Fruit fly (Drosophila melanogaster) whole organism, embryonic: ENCODE data around the gene Sfp33A1.

Experiments used
- ATbp ChIP-seq: fragments of 200-800 bp; sonication (Bioruptor generic); optimal IDR thresholded peaks from 2 replicates; lab custom pipeline; 2017; ENCODE audit warnings: missing biosample characterization, mild to moderate bottlenecking, missing genetic modification characterization, missing genetic modification reagents
- Asciz ChIP-seq: fragments of 200-800 bp; sonication (Bioruptor generic); optimal IDR thresholded peaks from 2 replicates; lab custom pipeline; 2017; ENCODE audit warnings: missing biosample characterization, mild to moderate bottlenecking, missing genetic modification characterization, missing genetic modification reagents
- B-H2 ChIP-seq: fragments of 200-800 bp; sonication (Bioruptor generic); optimal IDR thresholded peaks from 2 replicates; lab custom pipeline; 2018; ENCODE audit warnings: missing biosample characterization, mild to moderate bottlenecking, missing genetic modification characterization
- CG10147 ChIP-seq: fragments of 200-800 bp; sonication (Bioruptor generic); optimal IDR thresholded peaks from 2 replicates; lab custom pipeline; 2019; ENCODE audit warnings: missing biosample characterization, mild to moderate bottlenecking, missing genetic modification characterization, moderate library complexity
- CG10543 ChIP-seq: fragments of 200-800 bp; sonication (Bioruptor generic); optimal IDR thresholded peaks from 3 replicates; lab custom pipeline; 2017; ENCODE audit warnings: missing biosample characterization, mild to moderate bottlenecking, missing genetic modification characterization, moderate library complexity
- CG11695 ChIP-seq: fragments of 200-800 bp; sonication (Bioruptor generic); IDR thresholded peaks from 3 replicates; pipeline ENCODE4 v1.3.6; 2022; ENCODE audit warnings: missing biosample characterization, missing genetic modification characterization
- CG13424 ChIP-seq: fragments of 200-800 bp; sonication (Bioruptor generic); optimal IDR thresholded peaks from 2 replicates; lab custom pipeline; 2019; ENCODE audit warnings: missing biosample characterization, mild to moderate bottlenecking, missing genetic modification characterization, moderate library complexity
- CG13775 ChIP-seq: fragments of 200-800 bp; sonication (Bioruptor generic); optimal IDR thresholded peaks from 3 replicates; lab custom pipeline; 2017; ENCODE audit warnings: missing biosample characterization, mild to moderate bottlenecking, missing genetic modification characterization
- CG15269 ChIP-seq: fragments of 200-800 bp; sonication (Bioruptor generic); optimal IDR thresholded peaks from 2 replicates; lab custom pipeline; 2018; ENCODE audit warnings: missing biosample characterization, mild to moderate bottlenecking, missing genetic modification characterization, moderate library complexity
- CG15601 ChIP-seq: fragments of 200-800 bp; sonication (Bioruptor generic); optimal IDR thresholded peaks from 3 replicates; lab custom pipeline; 2019; ENCODE audit warnings: missing biosample characterization, mild to moderate bottlenecking, missing genetic modification characterization, moderate library complexity
- CG1603 ChIP-seq: fragments of 200-800 bp; sonication (Bioruptor generic); optimal IDR thresholded peaks from 2 replicates; lab custom pipeline; 2019; ENCODE audit warnings: missing biosample characterization, mild to moderate bottlenecking, missing genetic modification characterization, moderate library complexity
- CG2678 ChIP-seq: fragments of 200-800 bp; sonication (Bioruptor generic); optimal IDR thresholded peaks from 3 replicates; lab custom pipeline; 2019; ENCODE audit warnings: missing biosample characterization, mild to moderate bottlenecking, missing genetic modification characterization, moderate library complexity
- CG2712 ChIP-seq: fragments of 200-800 bp; optimal IDR thresholded peaks from 3 replicates; lab custom pipeline; 2019; ENCODE audit warnings: missing biosample characterization, mild to moderate bottlenecking, missing genetic modification characterization, moderate library complexity
- CG3163 ChIP-seq: fragments of 200-800 bp; sonication (Bioruptor generic); optimal IDR thresholded peaks from 3 replicates; lab custom pipeline; 2016; ENCODE audit warnings: missing biosample characterization, missing genetic modification characterization
- CG3281 ChIP-seq: fragments of 200-800 bp; sonication (Bioruptor generic); optimal IDR thresholded peaks from 3 replicates; lab custom pipeline; 2017; ENCODE audit warnings: missing biosample characterization, mild to moderate bottlenecking, missing genetic modification characterization
- CG5180 ChIP-seq: fragments of 200-800 bp; sonication (Bioruptor generic); optimal IDR thresholded peaks from 3 replicates; lab custom pipeline; 2017; ENCODE audit warnings: missing biosample characterization, missing genetic modification characterization, mild to moderate bottlenecking, moderate library complexity, missing genetic modification reagents
- CG6254 ChIP-seq: fragments of 200-800 bp; sonication (Bioruptor generic); optimal IDR thresholded peaks from 3 replicates; lab custom pipeline; 2017; ENCODE audit warnings: mild to moderate bottlenecking, missing biosample characterization, missing genetic modification reagents, missing genetic modification characterization
- CG6813 ChIP-seq: fragments of 200-800 bp; sonication (Bioruptor generic); optimal IDR thresholded peaks from 2 replicates; lab custom pipeline; 2017; ENCODE audit warnings: missing biosample characterization, missing genetic modification characterization, mild to moderate bottlenecking, moderate library complexity, missing genetic modification reagents
- CG7839 ChIP-seq: fragments of 200-800 bp; sonication (Bioruptor generic); optimal IDR thresholded peaks from 3 replicates; lab custom pipeline; 2018; ENCODE audit warnings: missing biosample characterization, mild to moderate bottlenecking, missing genetic modification characterization, moderate library complexity
- CG8388 ChIP-seq: fragments of 200-800 bp; sonication (Bioruptor generic); optimal IDR thresholded peaks from 2 replicates; lab custom pipeline; 2019; ENCODE audit warnings: missing biosample characterization, mild to moderate bottlenecking, missing genetic modification characterization, moderate library complexity
- CG8924 ChIP-seq: fragments of 200-800 bp; optimal IDR thresholded peaks from 3 replicates; lab custom pipeline; 2019; ENCODE audit warnings: missing biosample characterization, mild to moderate bottlenecking, missing genetic modification characterization, moderate library complexity
- CG9437 ChIP-seq: fragments of 200-800 bp; sonication (Bioruptor generic); optimal IDR thresholded peaks from 2 replicates; lab custom pipeline; 2018; ENCODE audit warnings: missing biosample characterization, mild to moderate bottlenecking, missing genetic modification characterization
- CG9817 ChIP-seq: fragments of 200-800 bp; sonication (Bioruptor generic); optimal IDR thresholded peaks from 2 replicates; lab custom pipeline; 2018; ENCODE audit warnings: missing biosample characterization, mild to moderate bottlenecking, missing genetic modification characterization, moderate library complexity
- Fer1 ChIP-seq: fragments of 200-800 bp; sonication (Bioruptor generic); optimal IDR thresholded peaks from 2 replicates; lab custom pipeline; 2017; ENCODE audit warnings: missing biosample characterization, mild to moderate bottlenecking, missing genetic modification characterization
- Fer2 ChIP-seq: fragments of 200-800 bp; sonication (Bioruptor generic); optimal IDR thresholded peaks from 2 replicates; lab custom pipeline; 2018; ENCODE audit warnings: missing biosample characterization, mild to moderate bottlenecking, missing genetic modification characterization, moderate library complexity
- Hand ChIP-seq: fragments of 200-800 bp; sonication (Bioruptor generic); optimal IDR thresholded peaks from 2 replicates; lab custom pipeline; 2017; ENCODE audit warnings: mild to moderate bottlenecking, missing biosample characterization, missing genetic modification reagents, missing genetic modification characterization
- Hey ChIP-seq: fragments of 200-800 bp; sonication (Bioruptor generic); optimal IDR thresholded peaks from 3 replicates; lab custom pipeline; 2018; ENCODE audit warnings: missing biosample characterization, mild to moderate bottlenecking, missing genetic modification characterization
- Hmr ChIP-seq: fragments of 200-800 bp; sonication (Bioruptor generic); optimal IDR thresholded peaks from 3 replicates; lab custom pipeline; 2017; ENCODE audit warnings: mild to moderate bottlenecking, missing biosample characterization, missing genetic modification reagents, missing genetic modification characterization
- Hr51 ChIP-seq, 2 experiments: fragments of 200-800 bp; sonication (Bioruptor generic); optimal IDR thresholded peaks; 2 replicates in 1 of 2; 3 replicates in 1 of 2; lab custom pipeline; 2016 to 2018; ENCODE audit warnings: missing biosample characterization in 2 of 2, missing genetic modification characterization in 2 of 2, mild to moderate bottlenecking in 1 of 2, moderate library complexity in 1 of 2
- MTF-1 ChIP-seq: fragments of 200-800 bp; sonication (Bioruptor generic); optimal IDR thresholded peaks from 2 replicates; lab custom pipeline; 2018; ENCODE audit warnings: missing biosample characterization, mild to moderate bottlenecking, missing genetic modification characterization, borderline replicate concordance
- Med ChIP-seq: fragments of 200-800 bp; sonication (Bioruptor generic); peaks from one replicate; lab custom pipeline; 2016; ENCODE audit warnings: missing biosample characterization, missing genetic modification characterization, mild to moderate bottlenecking, inconsistent platforms, moderate library complexity
- bab2 ChIP-seq: fragments of 200-800 bp; sonication (Bioruptor generic); optimal IDR thresholded peaks from 2 replicates; lab custom pipeline; 2016; ENCODE audit warnings: missing biosample characterization, missing genetic modification characterization
- chinmo ChIP-seq: fragments of 200-800 bp; sonication (Bioruptor generic); IDR thresholded peaks from 4 replicates; pipeline ENCODE4 v1.3.6; 2022; ENCODE audit warnings: missing biosample characterization, missing genetic modification characterization; ENCODE audit not compliant: partially characterized antibody
- dan ChIP-seq: fragments of 200-800 bp; sonication (Bioruptor generic); IDR thresholded peaks from 2 replicates; pipeline ENCODE4 v1.3.6; 2022; ENCODE audit warnings: missing biosample characterization, missing genetic modification characterization
- exex ChIP-seq: fragments of 200-800 bp; sonication (Bioruptor generic); optimal IDR thresholded peaks from 4 replicates; lab custom pipeline; 2018; ENCODE audit warnings: missing biosample characterization, mild to moderate bottlenecking, missing genetic modification characterization, moderate library complexity
- fd3F ChIP-seq: fragments of 200-800 bp; sonication (Bioruptor generic); optimal IDR thresholded peaks from 2 replicates; lab custom pipeline; 2018; ENCODE audit warnings: missing biosample characterization, mild to moderate bottlenecking, missing genetic modification characterization, moderate library complexity
- kah ChIP-seq: fragments of 200-800 bp; sonication (Bioruptor generic); optimal IDR thresholded peaks from 2 replicates; lab custom pipeline; 2018; ENCODE audit warnings: missing biosample characterization, mild to moderate bottlenecking, missing genetic modification characterization
- lov ChIP-seq, 2 experiments: fragments of 200-800 bp in 1 of 2; fragments of >200 bp in 1 of 2; sonication (Bioruptor generic) in 1 of 2; IDR thresholded peaks in 1 of 2; optimal IDR thresholded peaks in 1 of 2; 2 replicates in 1 of 2; 3 replicates in 1 of 2; pipeline versions ENCODE4 v1.3.6 to Lab custom; 2017 to 2022; ENCODE audit warnings: missing biosample characterization in 1 of 2, missing genetic modification characterization in 1 of 2
- odd ChIP-seq: fragments of 200-800 bp; sonication (Bioruptor generic); optimal IDR thresholded peaks from 2 replicates; lab custom pipeline; 2017; ENCODE audit warnings: missing biosample characterization, mild to moderate bottlenecking, missing genetic modification characterization
- p53 ChIP-seq: fragments of 200-800 bp; sonication (Bioruptor generic); optimal IDR thresholded peaks from 2 replicates; lab custom pipeline; 2016; ENCODE audit warnings: missing biosample characterization, missing genetic modification characterization
- salm ChIP-seq: fragments of 200-800 bp; sonication (Bioruptor generic); optimal IDR thresholded peaks from 2 replicates; lab custom pipeline; 2018; ENCODE audit warnings: missing biosample characterization, mild to moderate bottlenecking, missing genetic modification characterization
- schlank ChIP-seq: fragments of 200-800 bp; sonication (Bioruptor generic); optimal IDR thresholded peaks from 2 replicates; lab custom pipeline; 2018; ENCODE audit warnings: missing biosample characterization, mild to moderate bottlenecking, missing genetic modification characterization
- sd ChIP-seq: fragments of 200-800 bp; sonication (Bioruptor generic); optimal IDR thresholded peaks from 3 replicates; lab custom pipeline; 2018; ENCODE audit warnings: missing biosample characterization, mild to moderate bottlenecking, missing genetic modification characterization, moderate library complexity
- so ChIP-seq: fragments of 200-800 bp; sonication (Bioruptor generic); IDR thresholded peaks from 3 replicates; pipeline ENCODE4 v1.3.6; 2022; ENCODE audit warnings: missing biosample characterization, missing genetic modification characterization
- sob ChIP-seq: fragments of 200-800 bp; sonication (Bioruptor generic); IDR thresholded peaks from 2 replicates; pipeline ENCODE4 v1.3.6; 2022; ENCODE audit warnings: missing biosample characterization, missing genetic modification characterization
- sug ChIP-seq: fragments of 200-800 bp; optimal IDR thresholded peaks from 2 replicates; lab custom pipeline; 2019; ENCODE audit warnings: missing biosample characterization, mild to moderate bottlenecking, missing genetic modification characterization, moderate library complexity
- trem ChIP-seq: fragments of 200-800 bp; optimal IDR thresholded peaks from 3 replicates; lab custom pipeline; 2019; ENCODE audit warnings: missing biosample characterization, mild to moderate bottlenecking, missing genetic modification characterization, moderate library complexity
- wek ChIP-seq: fragments of 200-800 bp; sonication (Bioruptor generic); optimal IDR thresholded peaks from 3 replicates; lab custom pipeline; 2018; ENCODE audit warnings: missing biosample characterization, mild to moderate bottlenecking, missing genetic modification characterization, moderate library complexity

The Sfp33A1 gene

dm6 chr2L:11735975-11736374, 18.3 kb downstream of the Sfp33A1 start (continued):
- peak; percentile 32 for TF ChIP-seq CG2712
- TF ChIP-seq wek: peak; percentile 54
- peak; percentile 48 for TF ChIP-seq odd (GFP tag; lab: Kevin White, UChicago)
- peak; percentile 5 for TF ChIP-seq CG8388
- no peak for TF ChIP-seq trem (tag; lab: Kevin White, UChicago)
- peak; percentile 21 for TF ChIP-seq CG6254
- no peak for TF ChIP-seq CG9437 (GFP tag; lab: Kevin White, UChicago)
- TF ChIP-seq CG13775 (GFP tag; lab: Kevin White, UChicago): no peak
- peak; percentile 61 for TF ChIP-seq salm (tag; lab: Kevin White, UChicago)
- TF ChIP-seq sob (GFP tag; lab: Robert Waterston, UW): no peak
- TF ChIP-seq CG2678: peak; percentile 59
- peak; percentile 12 for TF ChIP-seq CG8924 (tag; lab: Kevin White, UChicago)
- TF ChIP-seq ATbp (GFP tag; lab: Kevin White, UChicago): peak; percentile 27
- peak; percentile 10 for TF ChIP-seq schlank (tag; lab: Kevin White, UChicago)
- TF ChIP-seq bab2: no peak
- TF ChIP-seq MTF-1 (GFP tag; lab: Kevin White, UChicago): peak; percentile 13
- peak; percentile 12 for TF ChIP-seq Hey
- peak; percentile 36 for TF ChIP-seq CG15269 (tag; lab: Kevin White, UChicago)
- TF ChIP-seq Hand: peak; percentile 40
- peak; percentile 8 for TF ChIP-seq CG6813 (GFP tag; lab: Kevin White, UChicago)
- peak; percentile 92 for TF ChIP-seq exex (tag; lab: Kevin White, UChicago)
- TF ChIP-seq Asciz (GFP tag; lab: Kevin White, UChicago): peak; percentile 43
- TF ChIP-seq CG15601 (tag; lab: Kevin White, UChicago): peak; percentile 25
- peak; percentile 30 for TF ChIP-seq fd3F
- TF ChIP-seq CG9817 (tag; lab: Kevin White, UChicago): peak; percentile 27
- peak; percentile 4 for TF ChIP-seq kah
- TF ChIP-seq Hmr (GFP tag; lab: Kevin White, UChicago): peak; percentile 42
- peak; percentile 5 for TF ChIP-seq Fer1 (GFP tag; lab: Kevin White, UChicago)
- peak; percentile 88 for TF ChIP-seq sd (tag; lab: Kevin White, UChicago)
- no peak for TF ChIP-seq lov (optimal IDR thresholded peaks at IDR 0.05; lab: Kevin White, UChicago)
- 0 out of 3 replicates have a peak, but pooled peaks have one; percentile 29 for TF ChIP-seq lov (GFP tag; IDR thresholded peaks at IDR 0.05; lab: Robert Waterston, UW)
- TF ChIP-seq chinmo (GFP tag; lab: Robert Waterston, UW): no peak
- no peak for TF ChIP-seq p53 (GFP tag; lab: Kevin White, UChicago)
- peak; percentile 29 for TF ChIP-seq CG5180 (GFP tag; lab: Kevin White, UChicago)
- TF ChIP-seq CG1603 (tag; lab: Kevin White, UChicago): peak; percentile 26
- peak; percentile 26 for TF ChIP-seq CG7839 (tag; lab: Kevin White, UChicago)
- no peak for TF ChIP-seq dan (GFP tag; lab: Robert Waterston, UW)
- TF ChIP-seq B-H2: peak; percentile 51
- peak; percentile 10 for TF ChIP-seq CG10147
- peak; percentile 55 for TF ChIP-seq CG10543 (GFP tag; lab: Kevin White, UChicago)
- peak; percentile 18 for TF ChIP-seq CG13424
- peak; percentile 21 for TF ChIP-seq Fer2 (tag; lab: Kevin White, UChicago)
- TF ChIP-seq CG11695: 0 out of 3 replicates have a peak, but pooled peaks have one; percentile 11
- peak; percentile 49 for TF ChIP-seq sug (tag; lab: Kevin White, UChicago)
- peak in 1 of 2 experiments; percentile 53 for TF ChIP-seq Hr51 (GFP tag; optimal IDR thresholded peaks at IDR 0.05; lab: Kevin White, UChicago)
- TF ChIP-seq so: 0 out of 3 replicates have a peak, but pooled peaks have one; percentile 23
- TF ChIP-seq CG3163: no peak
- peak; percentile 83 for TF ChIP-seq Med (GFP tag; lab: Kevin White, UChicago)
- peak; percentile 46 for TF ChIP-seq CG3281
